Worm (Caenorhabditis elegans): ENCODE measurements around the gene F57E7.4.

Gene F57E7.4

ce11 chrV:16499006-16499405 is 18.2 kb upstream of the F57E7.4 start, which contains the start of gene F36D3.1 (continued):
- TF ChIP-seq ZK546.5 (tag; optimal IDR thresholded peaks at IDR 0.05), result no peak
- peak; percentile 19 for TF ChIP-seq elt-2 (tag; optimal IDR thresholded peaks at IDR 0.05)
- TF ChIP-seq elt-3 (tag; optimal IDR thresholded peaks at IDR 0.05), result no peak
- TF ChIP-seq lin-15B (tag; optimal IDR thresholded peaks at IDR 0.05), result peak; percentile 64
- no peak for TF ChIP-seq zag-1 (tag; optimal IDR thresholded peaks at IDR 0.05)
- no peak for TF ChIP-seq nhr-77 (tag; optimal IDR thresholded peaks at IDR 0.05)
- no peak for TF ChIP-seq ztf-11 (tag; optimal IDR thresholded peaks at IDR 0.05)
- TF ChIP-seq ceh-28 (tag; optimal IDR thresholded peaks at IDR 0.05), result peak; percentile 36
- no peak for TF ChIP-seq elt-1 (tag; optimal IDR thresholded peaks at IDR 0.05)

DNA sequence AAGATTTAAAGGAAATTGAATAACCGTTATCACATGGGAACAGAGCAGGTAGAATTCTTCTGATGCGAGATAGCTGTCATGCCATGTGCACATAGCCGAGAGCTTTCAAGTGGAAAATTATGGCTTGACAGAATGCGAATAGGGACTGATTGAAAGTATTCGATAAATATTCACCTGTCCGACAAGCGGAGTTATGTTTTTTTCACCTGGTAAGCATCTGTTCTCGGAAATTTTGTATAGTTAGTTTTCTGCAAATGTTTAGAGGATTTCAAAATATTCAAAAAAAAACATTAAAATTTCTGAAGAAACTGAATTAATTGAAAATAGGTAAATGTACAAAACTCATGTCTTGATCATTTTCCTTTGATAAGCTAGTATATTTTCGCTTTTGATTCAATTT is 16.7 kb upstream of the F57E7.4 start, which contains the start of gene srh-136:
Gene srh-136 (minus strand): TSS at position 93 of the 400 bp plus-strand sequence.
- TF ChIP-seq ceh-9 (tag; optimal IDR thresholded peaks at IDR 0.05) (no peak), lin-15B (tag; optimal IDR thresholded peaks at IDR 0.05) (no peak), ama-1 (optimal IDR thresholded peaks at IDR 0.05) (no peak), nhr-23 (tag; optimal IDR thresholded peaks at IDR 0.05) (no peak), R02D3.7 (tag; optimal IDR thresholded peaks at IDR 0.05) (no peak)

DNA sequence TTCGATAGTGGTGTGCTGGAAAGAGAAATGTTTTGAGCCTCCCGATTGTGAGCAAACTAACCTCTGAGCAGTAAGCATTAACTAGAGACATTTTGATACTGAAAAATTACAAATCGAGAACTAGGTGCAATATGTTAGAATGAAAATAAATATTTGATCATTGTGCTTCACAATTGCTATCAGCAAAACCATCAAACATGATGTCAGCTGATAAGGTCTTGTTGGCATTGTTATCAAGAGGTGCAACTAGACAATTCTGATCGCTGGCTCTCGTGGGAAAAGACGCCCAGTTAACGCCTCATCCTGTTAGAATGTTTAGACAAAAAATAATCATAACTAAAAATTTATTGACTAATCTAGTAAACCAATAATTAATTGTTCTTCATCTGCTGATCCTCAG is 13.5 kb upstream of the F57E7.4 start, which contains the start of gene comt-2:
Gene comt-2 (minus strand): TSS at position 131 of the 400 bp plus-strand sequence.
- TF ChIP-seq egl-5 (tag; optimal IDR thresholded peaks at IDR 0.05) (no peak), ztf-4 (tag; optimal IDR thresholded peaks at IDR 0.05) (no peak), nhr-23 (tag; optimal IDR thresholded peaks at IDR 0.05) (no peak), pqm-1 (tag; optimal IDR thresholded peaks at IDR 0.05) (peak; percentile 63), elt-2 (tag; optimal IDR thresholded peaks at IDR 0.05) (peak; percentile 88), ama-1 (optimal IDR thresholded peaks at IDR 0.05) (no peak)

- no peak for TF ChIP-seq pqm-1 (tag; optimal IDR thresholded peaks at IDR 0.05)
- no peak for TF ChIP-seq aly-2 (tag; optimal IDR thresholded peaks at IDR 0.05)
Measured at ce11 chrV:16488172-16488571, 7.4 kb upstream of the F57E7.4 start, which contains the start of gene sqst-4. TSS of gene sqst-4 (plus strand) at chrV:16488472.

ce11 chrV:16487474-16487873 is 6.7 kb upstream of the F57E7.4 start, which contains the start of gene Y32B12A.5:
TSS of gene Y32B12A.5 (minus strand) at chrV:16487574.
- TF ChIP-seq elt-2 (tag; optimal IDR thresholded peaks at IDR 0.05), result peak; percentile 10
- TF ChIP-seq nhr-12 (tag; optimal IDR thresholded peaks at IDR 0.05), result no peak
- TF ChIP-seq hmg-11 (tag; optimal IDR thresholded peaks at IDR 0.05), result no peak
- TF ChIP-seq ama-1 (optimal IDR thresholded peaks at IDR 0.05), result no peak
- TF ChIP-seq nhr-67 (tag; optimal IDR thresholded peaks at IDR 0.05), result no peak

DNA sequence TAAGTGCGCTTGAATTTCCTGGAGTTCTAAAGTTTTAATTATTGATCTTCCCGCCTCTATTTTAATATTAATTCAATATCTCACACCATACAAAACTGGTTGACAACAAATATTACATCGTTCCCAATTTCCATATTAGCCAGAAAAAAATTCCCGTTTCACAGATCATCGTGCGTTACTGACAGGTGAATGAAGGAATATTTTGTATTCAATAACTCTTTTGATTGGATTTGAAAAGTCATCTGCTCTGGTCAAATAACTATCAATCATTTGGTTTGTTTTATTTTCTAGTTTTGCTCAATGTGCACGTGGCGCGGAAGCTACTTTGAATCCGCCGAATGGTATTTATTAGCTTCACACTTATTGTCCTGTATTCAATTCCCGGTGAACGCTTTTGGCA is 2.9 kb upstream of the F57E7.4 start, which contains the start of gene srh-139:
Gene srh-139 (plus strand): TSS at position 301 of the 400 bp plus-strand sequence.
- TF ChIP-seq mml-1 (tag; optimal IDR thresholded peaks at IDR 0.05), result no peak
- no peak for TF ChIP-seq nhr-23 (tag; optimal IDR thresholded peaks at IDR 0.05)
- TF ChIP-seq nhr-237 (tag; optimal IDR thresholded peaks at IDR 0.05), result no peak
- TF ChIP-seq egl-5 (tag; optimal IDR thresholded peaks at IDR 0.05), result no peak
- TF ChIP-seq nhr-25 (tag; optimal IDR thresholded peaks at IDR 0.05), result no peak
- no peak for TF ChIP-seq ceh-28 (tag; optimal IDR thresholded peaks at IDR 0.05)
- no peak for TF ChIP-seq unc-39 (tag; optimal IDR thresholded peaks at IDR 0.05)

- TF ChIP-seq elt-3 (tag; optimal IDR thresholded peaks at IDR 0.05) (no peak), lin-15B (tag; optimal IDR thresholded peaks at IDR 0.05) (no peak), fkh-2 (tag; optimal IDR thresholded peaks at IDR 0.05) (no peak), ZK546.5 (tag; optimal IDR thresholded peaks at IDR 0.05) (no peak), nhr-28 (tag; optimal IDR thresholded peaks at IDR 0.05) (no peak), pha-4 (tag; optimal IDR thresholded peaks at IDR 0.05) (no peak), jun-1 (tag; optimal IDR thresholded peaks at IDR 0.05) (no peak), snpc-4 (tag; optimal IDR thresholded peaks at IDR 0.05) (no peak), ceh-82 (tag; optimal IDR thresholded peaks at IDR 0.05) (no peak), nhr-76 (tag; optimal IDR thresholded peaks at IDR 0.05) (no peak), elt-2 (tag; optimal IDR thresholded peaks at IDR 0.05) (no peak), unc-62 (GFP tag; optimal IDR thresholded peaks at IDR 0.05) (no peak), sea-2 (GFP tag; optimal IDR thresholded peaks at IDR 0.05) (no peak), zag-1 (tag; optimal IDR thresholded peaks at IDR 0.05) (no peak), nhr-43 (tag; optimal IDR thresholded peaks at IDR 0.05; ENCODE audit: poor library complexity, severe bottlenecking) (no peak), ztf-4 (tag; optimal IDR thresholded peaks at IDR 0.05) (no peak), nhr-25 (tag; optimal IDR thresholded peaks at IDR 0.05) (no peak)
Measured at ce11 chrV:16483044-16483443, 2.2 kb upstream of the F57E7.4 start, which contains the start of gene F57E7.2. TSS of gene F57E7.2 (minus strand) at chrV:16483144.

Data from whole organism, L3 larva.